ENCODE assay signal across 6 fruit fly cellular contexts in the genomic region with DNA sequence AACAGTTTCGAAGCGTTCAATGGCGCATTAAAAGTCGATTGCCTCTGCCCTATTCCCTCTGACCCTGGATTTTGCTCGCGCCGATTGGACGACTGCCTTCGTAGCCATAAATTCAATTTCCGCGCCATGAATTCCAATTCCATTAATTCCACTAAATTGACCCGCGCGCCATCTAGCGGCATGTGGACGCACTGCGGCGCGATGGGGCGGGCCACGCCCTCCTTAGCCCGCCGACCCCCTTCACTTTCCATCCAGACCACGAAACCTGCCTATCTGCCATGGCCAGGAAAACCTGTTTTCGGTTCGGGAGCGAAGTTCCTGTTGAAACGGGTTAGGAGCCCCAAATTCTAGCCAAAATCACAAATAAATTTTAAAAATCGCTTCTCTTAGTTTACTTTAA.
TF ChIP-seq lines count a peak whose summit lies in the region.

No protein-coding gene starts in this region.

- peak; percentile 85 to 87 for TF ChIP-seq CTCF in S2 (optimal IDR thresholded peaks at IDR 0.05; lab: Kevin White, UChicago)
- TF ChIP-seq CTCF in whole organism, embryonic (GFP tag; optimal IDR thresholded peaks at IDR 0.05; lab: Kevin White, UChicago), result peak; percentile 91

TF ChIP-seq in whole organism, 6 proteins besides CTCF, POLR2A, EP300 and RAD21:
- TF ChIP-seq usp (GFP tag; optimal IDR thresholded peaks at IDR 0.05; lab: Kevin White, UChicago) (no peak), Dll (optimal IDR thresholded peaks at IDR 0.05; lab: Kevin White, UChicago) (peak; percentile 21)
TF ChIP-seq in whole organism: peak in this region for 1.

TF ChIP-seq in whole organism, embryonic, 481 proteins besides CTCF, POLR2A, EP300 and RAD21 (continues in another document):
- no peak for TF ChIP-seq CG33557 (GFP tag; optimal IDR thresholded peaks at IDR 0.05; lab: Kevin White, UChicago)
- TF ChIP-seq h (optimal IDR thresholded peaks at IDR 0.05; lab: Kevin White, UChicago), result no peak
- no peak for TF ChIP-seq CG3281 (GFP tag; optimal IDR thresholded peaks at IDR 0.05; lab: Kevin White, UChicago)
- no peak for TF ChIP-seq CG14050 (GFP tag; IDR thresholded peaks at IDR 0.05; lab: Robert Waterston, UW)
- no peak for TF ChIP-seq prd (optimal IDR thresholded peaks at IDR 0.05; lab: Kevin White, UChicago)
- TF ChIP-seq prd (GFP tag; IDR thresholded peaks at IDR 0.05; lab: Robert Waterston, UW), result no peak
- no peak for TF ChIP-seq pb (GFP tag; optimal IDR thresholded peaks at IDR 0.05; lab: Kevin White, UChicago)
- no peak for TF ChIP-seq Gug (GFP tag; IDR thresholded peaks at IDR 0.05; lab: Robert Waterston, UW)
- TF ChIP-seq cwo (GFP tag; optimal IDR thresholded peaks at IDR 0.05; lab: Kevin White, UChicago), result no peak
- TF ChIP-seq Dp (GFP tag; optimal IDR thresholded peaks at IDR 0.05; lab: Kevin White, UChicago), result peak; percentile 57
- no peak for TF ChIP-seq Pdp1 (GFP tag; optimal IDR thresholded peaks at IDR 0.05; lab: Kevin White, UChicago)
- no peak for TF ChIP-seq CG2889 (GFP tag; IDR thresholded peaks at IDR 0.05; lab: Robert Waterston, UW)
- TF ChIP-seq ind (GFP tag; optimal IDR thresholded peaks at IDR 0.05; lab: Kevin White, UChicago), result no peak
- no peak for TF ChIP-seq CG13624 (GFP tag; optimal IDR thresholded peaks at IDR 0.05; lab: Kevin White, UChicago)
- no peak for TF ChIP-seq aop (GFP tag; IDR thresholded peaks at IDR 0.05; lab: Robert Waterston, UW)
- 0 out of 3 replicates have a peak, but pooled peaks have one; percentile 17 for TF ChIP-seq Opbp (GFP tag; IDR thresholded peaks at IDR 0.05; lab: Robert Waterston, UW; ENCODE audit: partially characterized antibody)
- TF ChIP-seq fu2 (GFP tag; optimal IDR thresholded peaks at IDR 0.05; lab: Kevin White, UChicago), result no peak
- TF ChIP-seq sima (GFP tag; optimal IDR thresholded peaks at IDR 0.05; lab: Kevin White, UChicago), result no peak
- TF ChIP-seq CoRest (tag; optimal IDR thresholded peaks at IDR 0.05; lab: Kevin White, UChicago), result no peak
- no peak for TF ChIP-seq twi (tag; optimal IDR thresholded peaks at IDR 0.05; lab: Kevin White, UChicago)
- TF ChIP-seq CG12299 (tag; optimal IDR thresholded peaks at IDR 0.05; lab: Kevin White, UChicago), result no peak
- TF ChIP-seq CG17361 (GFP tag; IDR thresholded peaks at IDR 0.05; lab: Robert Waterston, UW), result no peak

TF ChIP-seq in whole organism, prepupa, 60 proteins besides CTCF, POLR2A, EP300 and RAD21:
- TF ChIP-seq svp (GFP tag; lab: Kevin White, UChicago) (peak; percentile 54), Blimp-1 (GFP tag; optimal IDR thresholded peaks at IDR 0.05; lab: Kevin White, UChicago) (peak; percentile 18), Met (GFP tag; optimal IDR thresholded peaks at IDR 0.05; lab: Kevin White, UChicago) (peak; percentile 1), CG3919 (GFP tag; optimal IDR thresholded peaks at IDR 0.05; lab: Kevin White, UChicago) (peak; percentile 50), CG34406 (GFP tag; optimal IDR thresholded peaks at IDR 0.05; lab: Kevin White, UChicago) (no peak), eg (GFP tag; IDR thresholded peaks at IDR 0.05; lab: Robert Waterston, UW) (0 out of 3 replicates have a peak, but pooled peaks have one; percentile 14), CG6163 (GFP tag; IDR thresholded peaks at IDR 0.05; lab: Robert Waterston, UW) (peak; percentile 39; the same call in 1 of the 3 replicates), CG4318 (GFP tag; optimal IDR thresholded peaks at IDR 0.05; lab: Kevin White, UChicago) (no peak), ss (GFP tag; optimal IDR thresholded peaks at IDR 0.05; lab: Kevin White, UChicago) (peak in 1 of 2 experiments; percentile 4)

TF ChIP-seq in whole organism, pupa, 21 proteins besides CTCF, POLR2A, EP300 and RAD21:
- TF ChIP-seq CG4496 (GFP tag; IDR thresholded peaks at IDR 0.05; lab: Robert Waterston, UW) (no peak), Pif1A (GFP tag; optimal IDR thresholded peaks at IDR 0.05; lab: Kevin White, UChicago) (no peak), fd96Ca (GFP tag; IDR thresholded peaks at IDR 0.05; lab: Robert Waterston, UW) (peak; percentile 28; the same call in 1 of the 3 replicates)

TF ChIP-seq in whole organism, wandering third instar larva, 38 proteins besides CTCF, POLR2A, EP300 and RAD21:
- no peak for TF ChIP-seq Myc (optimal IDR thresholded peaks at IDR 0.05; lab: Kevin White, UChicago)
- TF ChIP-seq usp (GFP tag; optimal IDR thresholded peaks at IDR 0.05; lab: Kevin White, UChicago), result no peak
- no peak for TF ChIP-seq dmrt93B (GFP tag; optimal IDR thresholded peaks at IDR 0.05; lab: Kevin White, UChicago)
- TF ChIP-seq tai (GFP tag; optimal IDR thresholded peaks at IDR 0.05; lab: Kevin White, UChicago), result no peak
- TF ChIP-seq Hnf4 (GFP tag; optimal IDR thresholded peaks at IDR 0.05; lab: Kevin White, UChicago), result no peak
- TF ChIP-seq N (GFP tag; optimal IDR thresholded peaks at IDR 0.05; lab: Kevin White, UChicago), result no peak
- TF ChIP-seq foxo (GFP tag; optimal IDR thresholded peaks at IDR 0.05; lab: Kevin White, UChicago), result no peak
- TF ChIP-seq CG32264 (GFP tag; optimal IDR thresholded peaks at IDR 0.05; lab: Kevin White, UChicago), result no peak
- TF ChIP-seq Dif (GFP tag; optimal IDR thresholded peaks at IDR 0.05; lab: Kevin White, UChicago; ENCODE audit: partially characterized antibody), result peak; percentile 86
- TF ChIP-seq GATAd (GFP tag; optimal IDR thresholded peaks at IDR 0.05; lab: Kevin White, UChicago), result no peak
- TF ChIP-seq HLH106 (tag; optimal IDR thresholded peaks at IDR 0.05; lab: Kevin White, UChicago), result no peak
- TF ChIP-seq Vsx2 (GFP tag; optimal IDR thresholded peaks at IDR 0.05; lab: Kevin White, UChicago; ENCODE audit: partially characterized antibody), result peak; percentile 63
- no peak for TF ChIP-seq sv (GFP tag; optimal IDR thresholded peaks at IDR 0.05; lab: Kevin White, UChicago)
- no peak for TF ChIP-seq h (GFP tag; optimal IDR thresholded peaks at IDR 0.05; lab: Kevin White, UChicago)
- peak in 1 of 2 experiments; percentile 41 for TF ChIP-seq dl (GFP tag; optimal IDR thresholded peaks at IDR 0.05; lab: Kevin White, UChicago; ENCODE audit: insufficient read depth in 1 of 2, partially characterized antibody in 2 of 2)
- TF ChIP-seq dsf (GFP tag; optimal IDR thresholded peaks at IDR 0.05; lab: Kevin White, UChicago; ENCODE audit: borderline replicate concordance), result no peak
- no peak for TF ChIP-seq rgr (GFP tag; optimal IDR thresholded peaks at IDR 0.05; lab: Kevin White, UChicago)
- no peak for TF ChIP-seq brk (GFP tag; optimal IDR thresholded peaks at IDR 0.05; lab: Kevin White, UChicago)
- no peak for TF ChIP-seq Sp1 (GFP tag; optimal IDR thresholded peaks at IDR 0.05; lab: Kevin White, UChicago)
- TF ChIP-seq fru (GFP tag; optimal IDR thresholded peaks at IDR 0.05; lab: Kevin White, UChicago), result no peak
- TF ChIP-seq br (GFP tag; optimal IDR thresholded peaks at IDR 0.05; lab: Kevin White, UChicago), result no peak
- no peak for TF ChIP-seq jim (GFP tag; optimal IDR thresholded peaks at IDR 0.05; lab: Kevin White, UChicago)
- TF ChIP-seq Rel (GFP tag; optimal IDR thresholded peaks at IDR 0.05; lab: Kevin White, UChicago), result no peak
- no peak for TF ChIP-seq Rel (tag; optimal IDR thresholded peaks at IDR 0.05; lab: Kevin White, UChicago)
- no peak for TF ChIP-seq Abd-B (GFP tag; optimal IDR thresholded peaks at IDR 0.05; lab: Kevin White, UChicago)
- TF ChIP-seq woc (GFP tag; optimal IDR thresholded peaks at IDR 0.05; lab: Kevin White, UChicago), result no peak
- no peak for TF ChIP-seq psq (GFP tag; optimal IDR thresholded peaks at IDR 0.05; lab: Kevin White, UChicago)
- no peak for TF ChIP-seq Dfd (GFP tag; optimal IDR thresholded peaks at IDR 0.05; lab: Kevin White, UChicago)
- peak; percentile 37 for TF ChIP-seq Hr83 (GFP tag; optimal IDR thresholded peaks at IDR 0.05; lab: Kevin White, UChicago; ENCODE audit: poor library complexity, severe bottlenecking)
- TF ChIP-seq Mio (GFP tag; optimal IDR thresholded peaks at IDR 0.05; lab: Kevin White, UChicago), result no peak
